Worm (Caenorhabditis elegans): ENCODE measurements around the gene mrpl-18.

ce11 chrIII:8142217-8142616 is 2.6 kb upstream of the mrpl-18 start:
- no peak for TF ChIP-seq mdl-1 (tag; optimal IDR thresholded peaks at IDR 0.05)
- no peak for TF ChIP-seq nhr-237 (tag; optimal IDR thresholded peaks at IDR 0.05)
- TF ChIP-seq elt-3 (tag; optimal IDR thresholded peaks at IDR 0.05), result no peak
- TF ChIP-seq ZK546.5 (tag; optimal IDR thresholded peaks at IDR 0.05), result no peak
- TF ChIP-seq unc-39 (tag; optimal IDR thresholded peaks at IDR 0.05), result no peak
- no peak for TF ChIP-seq nhr-129 (tag; optimal IDR thresholded peaks at IDR 0.05)
- TF ChIP-seq elt-1 (tag; optimal IDR thresholded peaks at IDR 0.05), result no peak
- TF ChIP-seq ceh-16 (tag; optimal IDR thresholded peaks at IDR 0.05), result no peak
- no peak for TF ChIP-seq alr-1 (tag; optimal IDR thresholded peaks at IDR 0.05)
- no peak for TF ChIP-seq lin-39 (tag; optimal IDR thresholded peaks at IDR 0.05)
- no peak for TF ChIP-seq sma-3 (GFP tag; optimal IDR thresholded peaks at IDR 0.05)
